Fruit fly (Drosophila melanogaster): ENCODE data around the gene CG32708.

Gene CG32708

DNA sequence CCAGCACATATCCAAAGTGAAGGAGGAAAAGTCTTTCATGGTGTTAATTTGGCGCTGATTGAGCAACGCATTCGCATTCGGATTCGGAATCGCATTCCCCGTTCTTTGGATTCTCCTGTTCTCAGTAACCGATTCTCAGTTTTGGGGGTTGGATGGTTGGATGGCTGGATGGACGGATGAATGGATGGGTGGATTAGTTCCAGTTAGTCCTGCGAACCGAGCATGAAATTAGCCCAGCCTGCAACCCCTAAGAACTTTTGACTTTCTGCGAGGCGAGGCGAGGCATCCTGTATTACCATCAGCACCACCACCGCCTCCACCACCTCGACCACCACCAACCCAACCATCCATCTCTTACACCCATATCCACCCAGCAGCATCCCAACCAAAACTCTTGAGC is 44.5 kb downstream of the CG32708 start:
- TF ChIP-seq Eip75B (GFP tag; optimal IDR thresholded peaks at IDR 0.05) (no peak), dac (GFP tag; optimal IDR thresholded peaks at IDR 0.05) (no peak), Eip78C (GFP tag) (no peak)

DNA sequence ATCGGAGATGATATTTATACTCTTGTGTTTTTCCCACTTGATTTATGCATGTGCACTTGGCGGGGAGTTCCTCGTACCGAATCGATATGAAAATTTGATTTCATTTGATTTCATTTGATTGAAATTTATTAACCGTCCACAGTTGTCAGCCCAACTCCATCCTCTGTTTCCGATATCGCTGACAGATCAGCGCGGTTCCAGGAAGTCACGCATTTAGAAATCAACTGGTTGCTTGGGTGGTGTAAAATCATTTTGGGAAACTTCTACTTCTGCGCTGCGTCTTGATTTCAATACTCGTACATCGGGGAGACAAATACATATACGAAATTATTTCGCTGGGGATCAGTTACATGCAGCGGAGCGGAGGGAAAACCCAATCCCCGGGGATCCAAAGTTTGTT is 45.8 kb downstream of the CG32708 start:
- TF ChIP-seq CG11902 (GFP tag; optimal IDR thresholded peaks at IDR 0.05) (no peak), CG6808 (GFP tag; optimal IDR thresholded peaks at IDR 0.05) (no peak), dsx (GFP tag; optimal IDR thresholded peaks at IDR 0.05; ENCODE audit: poor library complexity, severe bottlenecking) (no peak), Gug (GFP tag; IDR thresholded peaks at IDR 0.05) (no peak), Ets96B (tag; optimal IDR thresholded peaks at IDR 0.05) (no peak), CG6854 (GFP tag; optimal IDR thresholded peaks at IDR 0.05) (no peak), Hr38 (GFP tag; optimal IDR thresholded peaks at IDR 0.05) (no peak), CG3919 (GFP tag; optimal IDR thresholded peaks at IDR 0.05) (no peak), CG3032 (tag; optimal IDR thresholded peaks at IDR 0.05) (no peak)

DNA sequence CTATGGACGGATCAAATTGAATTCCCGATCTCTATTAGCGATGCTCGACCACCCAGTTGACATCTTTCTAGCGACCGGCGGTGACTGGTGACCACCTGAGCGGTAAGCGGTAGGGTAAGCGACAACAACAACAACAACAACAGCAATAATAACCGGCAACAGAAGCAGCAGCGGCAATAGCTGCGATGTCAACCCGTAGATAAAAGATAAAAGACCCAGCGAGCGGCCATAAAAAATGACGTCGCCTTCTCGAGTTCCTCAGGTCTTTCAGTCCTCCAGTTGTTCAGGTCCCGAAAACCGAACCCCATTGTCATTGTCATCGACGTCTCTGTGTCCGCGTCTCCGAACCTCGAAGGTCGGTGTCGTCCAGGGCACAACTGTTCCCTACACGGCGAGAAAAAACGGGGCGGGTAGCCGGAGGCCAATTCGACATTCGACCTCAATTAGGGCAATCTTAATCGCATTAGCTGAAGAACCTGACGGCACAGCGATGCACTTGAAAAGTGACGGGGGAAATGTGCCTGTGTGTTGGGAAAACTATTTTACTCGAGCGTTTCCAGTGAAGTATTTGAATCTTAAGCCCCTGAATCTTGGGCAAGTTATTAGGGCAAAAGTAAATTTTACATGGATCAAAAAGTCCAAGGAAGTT is 47.0 kb downstream of the CG32708 start:
- no peak for TF ChIP-seq CG11294 (GFP tag; IDR thresholded peaks at IDR 0.05)
- no peak for TF ChIP-seq CG9139 (GFP tag; optimal IDR thresholded peaks at IDR 0.05)
- TF ChIP-seq dsx (GFP tag; optimal IDR thresholded peaks at IDR 0.05; ENCODE audit: poor library complexity, severe bottlenecking), result no peak
- no peak for TF ChIP-seq CG4318 (GFP tag; optimal IDR thresholded peaks at IDR 0.05)
- TF ChIP-seq Smox (GFP tag; optimal IDR thresholded peaks at IDR 0.05), result no peak
- no peak for TF ChIP-seq ss (GFP tag; optimal IDR thresholded peaks at IDR 0.05)
- TF ChIP-seq CG16779 (tag; optimal IDR thresholded peaks at IDR 0.05), result no peak
- no peak for TF ChIP-seq Sox15 (GFP tag; optimal IDR thresholded peaks at IDR 0.05)
- TF ChIP-seq CG6854 (GFP tag; optimal IDR thresholded peaks at IDR 0.05), result no peak
- TF ChIP-seq Hr39 (GFP tag; optimal IDR thresholded peaks at IDR 0.05), result no peak
- TF ChIP-seq OdsH (GFP tag; optimal IDR thresholded peaks at IDR 0.05), result no peak
- no peak for TF ChIP-seq spab (GFP tag; optimal IDR thresholded peaks at IDR 0.05)
- TF ChIP-seq CG8632 (GFP tag; optimal IDR thresholded peaks at IDR 0.05), result no peak
- TF ChIP-seq CG8319 (GFP tag; optimal IDR thresholded peaks at IDR 0.05), result no peak
- no peak for TF ChIP-seq svp (GFP tag)
- no peak for TF ChIP-seq fd59A (GFP tag; optimal IDR thresholded peaks at IDR 0.05)
- no peak for TF ChIP-seq CG10669 (GFP tag; optimal IDR thresholded peaks at IDR 0.05)
- TF ChIP-seq Ets96B (tag; optimal IDR thresholded peaks at IDR 0.05), result no peak

DNA sequence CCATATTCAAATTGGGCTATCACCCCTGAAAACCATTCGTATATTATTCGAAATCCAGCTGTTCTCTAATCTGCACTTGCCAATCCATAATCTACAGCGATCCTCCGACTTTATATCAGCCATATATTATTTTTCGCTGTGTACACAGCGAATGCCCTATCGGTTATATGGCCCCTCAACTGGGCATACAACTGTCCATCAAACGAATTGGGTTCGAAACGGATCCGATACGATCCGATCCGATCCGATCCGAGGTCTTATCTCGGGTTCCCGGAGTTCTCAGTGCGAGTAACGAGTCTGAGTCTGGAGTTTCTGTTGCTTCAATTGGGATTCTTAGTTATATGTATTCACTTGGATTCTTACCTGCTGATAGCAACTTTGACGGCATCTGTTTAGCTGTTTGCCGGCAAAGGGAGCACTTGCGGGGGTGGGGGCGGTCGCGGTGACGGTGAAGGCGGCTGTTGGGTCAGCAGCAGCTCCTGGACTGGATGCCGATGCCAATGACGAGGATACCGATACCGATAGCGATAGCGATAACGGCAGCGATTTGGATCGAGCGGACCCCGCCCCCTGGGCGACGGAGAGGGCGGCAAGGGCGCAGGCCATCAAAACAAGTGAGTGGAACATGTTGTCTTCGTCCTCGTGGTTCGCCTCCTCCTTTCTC is 48.0 kb downstream of the CG32708 start:
- TF ChIP-seq svp (GFP tag) (peak; percentile 86), CG32006 (GFP tag; optimal IDR thresholded peaks at IDR 0.05) (no peak), Met (GFP tag; optimal IDR thresholded peaks at IDR 0.05) (no peak)

DNA sequence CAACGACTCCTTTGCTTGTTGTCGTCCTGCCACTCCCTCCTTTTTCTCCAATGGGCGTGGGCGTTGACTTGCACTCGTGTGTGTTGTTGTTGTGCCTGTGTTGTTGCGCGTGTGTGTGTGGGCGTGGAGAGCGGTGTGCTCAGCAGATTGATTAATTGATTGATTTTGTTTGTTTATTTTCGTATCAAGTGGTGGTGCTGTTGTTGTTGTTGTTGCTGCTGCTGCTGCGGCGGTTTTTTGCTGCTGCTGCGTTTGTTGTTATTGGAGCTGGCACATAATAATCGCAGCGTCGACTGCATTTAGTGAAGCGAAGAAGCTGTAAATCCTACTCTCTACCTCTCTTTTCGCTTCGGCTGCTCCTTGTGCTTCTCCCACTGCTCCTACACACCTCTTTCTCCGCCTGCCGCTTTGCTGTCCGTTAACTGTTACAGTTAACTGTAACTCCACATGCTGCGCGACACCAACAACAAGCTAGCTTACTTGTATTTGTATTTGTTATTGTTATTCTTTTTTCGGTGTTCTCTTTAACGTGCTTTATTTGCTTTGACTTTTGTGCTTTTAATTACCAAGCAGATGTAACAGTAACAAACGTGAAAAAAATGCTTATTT is 48.6 kb downstream of the CG32708 start:
- TF ChIP-seq acj6 (GFP tag; optimal IDR thresholded peaks at IDR 0.05), result no peak
- 0 out of 3 replicates have a peak, but pooled peaks have one; percentile 32 for TF ChIP-seq CG8119 (GFP tag; IDR thresholded peaks at IDR 0.05)
- no peak for TF ChIP-seq spab (GFP tag; optimal IDR thresholded peaks at IDR 0.05)
- TF ChIP-seq dsx (GFP tag; optimal IDR thresholded peaks at IDR 0.05; ENCODE audit: poor library complexity, severe bottlenecking), result peak; percentile 28
- TF ChIP-seq lz (GFP tag; optimal IDR thresholded peaks at IDR 0.05), result no peak
- TF ChIP-seq topi (GFP tag; optimal IDR thresholded peaks at IDR 0.05), result no peak
- peak; percentile 35 to 70 for TF ChIP-seq ss (GFP tag; optimal IDR thresholded peaks at IDR 0.05)
- TF ChIP-seq eg (GFP tag; IDR thresholded peaks at IDR 0.05), result peak; percentile 34; the same call in 1 of the 3 replicates
- no peak for TF ChIP-seq Eip78C (GFP tag)
- peak; percentile 35 for TF ChIP-seq CG6808 (GFP tag; optimal IDR thresholded peaks at IDR 0.05)
- TF ChIP-seq svp (GFP tag), result peak; percentile 78
- TF ChIP-seq CG8319 (GFP tag; optimal IDR thresholded peaks at IDR 0.05), result no peak
- no peak for TF ChIP-seq Sox15 (GFP tag; optimal IDR thresholded peaks at IDR 0.05)
- TF ChIP-seq fd85E (GFP tag; optimal IDR thresholded peaks at IDR 0.05), result no peak

All from whole organism, prepupa.